Fruit fly (Drosophila melanogaster): ENCODE data around the gene CG7988.

The CG7988 gene

dm6 chr3R:18244171-18245043 is 24.1 kb downstream of the CG7988 start (continued):
- TF ChIP-seq CG32772 (GFP tag; IDR thresholded peaks at IDR 0.05) (no peak), repo (GFP tag; optimal IDR thresholded peaks at IDR 0.05) (no peak), CG14441 (GFP tag; IDR thresholded peaks at IDR 0.05) (no peak), CG15514 (GFP tag; optimal IDR thresholded peaks at IDR 0.05) (no peak), CG6683 (GFP tag; optimal IDR thresholded peaks at IDR 0.05) (no peak), CG17186 (GFP tag; optimal IDR thresholded peaks at IDR 0.05) (no peak), ssp (GFP tag; IDR thresholded peaks at IDR 0.05) (no peak), BEAF-32 (GFP tag; optimal IDR thresholded peaks at IDR 0.05) (no peak), Sry-δ (GFP tag; optimal IDR thresholded peaks at IDR 0.05) (no peak), pho (GFP tag; optimal IDR thresholded peaks at IDR 0.05) (no peak), CG10267 (tag; optimal IDR thresholded peaks at IDR 0.05) (no peak), CG14050 (GFP tag; IDR thresholded peaks at IDR 0.05) (no peak), ap (GFP tag; IDR thresholded peaks at IDR 0.05) (no peak), CG9609 (GFP tag; optimal IDR thresholded peaks at IDR 0.05) (no peak), CG10979 (tag; optimal IDR thresholded peaks at IDR 0.05) (no peak), zen (tag; optimal IDR thresholded peaks at IDR 0.05) (no peak), dan (GFP tag; IDR thresholded peaks at IDR 0.05) (no peak), Oaz (GFP tag; IDR thresholded peaks at IDR 0.05) (no peak), NK7.1 (GFP tag; optimal IDR thresholded peaks at IDR 0.05) (no peak), fd64A (GFP tag; optimal IDR thresholded peaks at IDR 0.05) (no peak), Hr39 (optimal IDR thresholded peaks at IDR 0.05) (no peak), fd3F (GFP tag; optimal IDR thresholded peaks at IDR 0.05) (no peak), crc (GFP tag; optimal IDR thresholded peaks at IDR 0.05) (no peak), Spps (tag; optimal IDR thresholded peaks at IDR 0.05) (no peak), CG12659 (GFP tag; optimal IDR thresholded peaks at IDR 0.05) (peak; percentile 17), bcd (GFP tag; optimal IDR thresholded peaks at IDR 0.05) (peak; percentile 4), CG10565 (GFP tag; optimal IDR thresholded peaks at IDR 0.05) (no peak), pita (GFP tag; optimal IDR thresholded peaks at IDR 0.05) (no peak), abd-A (tag; optimal IDR thresholded peaks at IDR 0.05) (peak; percentile 91), CG8944 (GFP tag; optimal IDR thresholded peaks at IDR 0.05) (no peak), ERR (GFP tag; optimal IDR thresholded peaks at IDR 0.05) (peak; percentile 69), grn (GFP tag; optimal IDR thresholded peaks at IDR 0.05) (no peak), Adf1 (GFP tag; IDR thresholded peaks at IDR 0.05) (peak; percentile 71), Aef1 (GFP tag; IDR thresholded peaks at IDR 0.05) (no peak), Taf1 (GFP tag; IDR thresholded peaks at IDR 0.05) (peak; percentile 23; the same call in 1 of the 2 replicates), CG8388 (GFP tag; optimal IDR thresholded peaks at IDR 0.05) (peak; percentile 99), CG3726 (GFP tag; IDR thresholded peaks at IDR 0.05) (0 out of 3 replicates have a peak, but pooled peaks have one; percentile 19), CG10543 (GFP tag; optimal IDR thresholded peaks at IDR 0.05) (peak; percentile 88), CG6272 (GFP tag; IDR thresholded peaks at IDR 0.05) (no peak), Poxn (GFP tag; IDR thresholded peaks at IDR 0.05) (no peak), CG32767 (GFP tag; IDR thresholded peaks at IDR 0.05) (peak; percentile 85), Xbp1 (GFP tag; optimal IDR thresholded peaks at IDR 0.05) (no peak)

Data from whole organism, embryonic.